Worm (Caenorhabditis elegans) whole organism, L2 larva: ENCODE results near the gene cul-5.

Source experiments
- ZK546.5 ChIP-seq: sonication (generic microtip); optimal IDR thresholded peaks from 2 replicates; lab custom pipeline; 2017; ENCODE audit warnings: missing biosample characterization, missing genetic modification characterization
- elt-1 ChIP-seq: fragments of 150-350 bp; optimal IDR thresholded peaks from 2 replicates; lab custom pipeline; 2014; ENCODE audit warnings: missing biosample characterization, missing genetic modification characterization
- elt-3 ChIP-seq: sonication (generic microtip); optimal IDR thresholded peaks from 2 replicates; lab custom pipeline; 2017; ENCODE audit warnings: missing biosample characterization, missing genetic modification characterization
- nhr-11 ChIP-seq: fragments of 150-350 bp; optimal IDR thresholded peaks from 2 replicates; lab custom pipeline; 2014; ENCODE audit warnings: missing biosample characterization, missing genetic modification characterization

DNA sequence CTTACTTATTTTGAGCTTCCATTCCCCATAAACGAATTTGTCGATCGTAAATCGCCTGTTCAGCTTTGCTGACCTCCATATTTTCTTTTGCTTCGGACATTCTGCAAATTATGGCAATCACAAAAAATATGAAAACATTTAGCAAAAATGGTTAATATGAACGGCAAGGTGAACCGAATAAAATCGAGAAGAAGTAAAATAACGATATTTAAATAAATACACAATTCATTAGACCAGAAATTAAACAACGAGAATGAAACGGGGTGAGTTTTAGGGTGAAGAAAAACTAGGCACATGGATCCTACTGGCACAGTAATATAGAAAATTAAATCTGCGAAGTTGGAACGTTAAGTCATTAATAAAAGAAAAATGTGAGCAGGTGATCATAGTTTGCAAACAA is 49.1 kb upstream of the cul-5 start, which contains the start of gene aos-1:
- TF ChIP-seq ZK546.5: no peak
- no peak for TF ChIP-seq elt-1 (tag; lab: Kevin White, UChicago)
- TF ChIP-seq nhr-11 (tag; lab: Kevin White, UChicago): no peak
- TF ChIP-seq elt-3 (tag; lab: Kevin White, UChicago): no peak
